Fruit fly (Drosophila melanogaster) whole organism, prepupa: ENCODE results near the gene RnpS1.
A peak's percentile ranks its signal among the peaks of the same experiment; 100 is the strongest.

Experiments
- CG10631 ChIP-seq: fragments of 200-800 bp; sonication (Bioruptor generic); optimal IDR thresholded peaks from 2 replicates; lab custom pipeline; 2016; ENCODE audit warnings: missing biosample characterization, missing genetic modification characterization
- CG10669 ChIP-seq: fragments of 200-800 bp; sonication (Bioruptor generic); optimal IDR thresholded peaks from 3 replicates; lab custom pipeline; 2018; ENCODE audit warnings: missing biosample characterization, mild to moderate bottlenecking, missing genetic modification characterization, moderate library complexity
- CG15336 ChIP-seq: fragments of 200-800 bp; sonication (Bioruptor generic); IDR thresholded peaks from 2 replicates; pipeline ENCODE4 v1.3.6; 2022; ENCODE audit warnings: missing biosample characterization, missing genetic modification characterization
- CG16779 ChIP-seq: fragments of 200-800 bp; sonication (Bioruptor generic); optimal IDR thresholded peaks from 3 replicates; lab custom pipeline; 2017; ENCODE audit warnings: missing biosample characterization, mild to moderate bottlenecking, missing genetic modification characterization
- CG3032 ChIP-seq: fragments of 200-800 bp; optimal IDR thresholded peaks from 2 replicates; lab custom pipeline; 2019; ENCODE audit warnings: missing biosample characterization, mild to moderate bottlenecking, missing genetic modification characterization, moderate library complexity
- CG31627 ChIP-seq: fragments of 200-800 bp; sonication (Bioruptor generic); optimal IDR thresholded peaks from 3 replicates; lab custom pipeline; 2016; ENCODE audit warnings: missing biosample characterization, missing genetic modification characterization
- CG32006 ChIP-seq: fragments of 200-800 bp; sonication (Bioruptor generic); optimal IDR thresholded peaks from 3 replicates; lab custom pipeline; 2017; ENCODE audit warnings: missing biosample characterization, mild to moderate bottlenecking, missing genetic modification characterization
- CG34406 ChIP-seq: fragments of 200-800 bp; sonication (Bioruptor generic); optimal IDR thresholded peaks from 3 replicates; lab custom pipeline; 2016; ENCODE audit warnings: missing biosample characterization, missing genetic modification characterization
- CG3919 ChIP-seq: fragments of 200-800 bp; sonication (Bioruptor generic); optimal IDR thresholded peaks from 3 replicates; lab custom pipeline; 2016; ENCODE audit warnings: missing biosample characterization, missing genetic modification characterization
- CG6276 ChIP-seq: fragments of 200-800 bp; sonication (Bioruptor generic); optimal IDR thresholded peaks from 2 replicates; lab custom pipeline; 2017; ENCODE audit warnings: missing biosample characterization, mild to moderate bottlenecking, missing genetic modification characterization
- CG6854 ChIP-seq: fragments of 200-800 bp; sonication (Bioruptor generic); optimal IDR thresholded peaks from 2 replicates; lab custom pipeline; 2017; ENCODE audit warnings: missing biosample characterization, mild to moderate bottlenecking, missing genetic modification characterization
- CG7368 ChIP-seq: fragments of 200-800 bp; sonication (Bioruptor generic); optimal IDR thresholded peaks from 3 replicates; lab custom pipeline; 2016; ENCODE audit warnings: missing biosample characterization, missing genetic modification characterization
- CG8119 ChIP-seq: fragments of 200-800 bp; sonication (Bioruptor generic); IDR thresholded peaks from 3 replicates; pipeline ENCODE4 v1.3.6; 2022; ENCODE audit warnings: missing biosample characterization, missing genetic modification characterization
- CG8319 ChIP-seq: fragments of 200-800 bp; sonication (Bioruptor generic); optimal IDR thresholded peaks from 3 replicates; lab custom pipeline; 2016; ENCODE audit warnings: missing biosample characterization, missing genetic modification characterization
- CG8632 ChIP-seq: fragments of 200-800 bp; sonication (Bioruptor generic); optimal IDR thresholded peaks from 3 replicates; lab custom pipeline; 2016; ENCODE audit warnings: missing biosample characterization, missing genetic modification characterization
- CG9139 ChIP-seq: fragments of 200-800 bp; sonication (Bioruptor generic); optimal IDR thresholded peaks from 3 replicates; lab custom pipeline; 2017; ENCODE audit warnings: missing biosample characterization, mild to moderate bottlenecking, missing genetic modification characterization
- Eip75B ChIP-seq: fragments of 200-800 bp; sonication (Bioruptor generic); optimal IDR thresholded peaks from 3 replicates; lab custom pipeline; 2016; ENCODE audit warnings: missing biosample characterization, missing genetic modification characterization
- Eip78C ChIP-seq: fragments of 200-800 bp; sonication (Bioruptor generic); peaks from one replicate; lab custom pipeline; 2016; ENCODE audit warnings: missing biosample characterization, missing genetic modification characterization
- Eip93F ChIP-seq: fragments of 200-800 bp; sonication (Bioruptor generic); optimal IDR thresholded peaks from 2 replicates; lab custom pipeline; 2016; ENCODE audit warnings: missing biosample characterization, mild to moderate bottlenecking, missing genetic modification characterization
- Ets21C ChIP-seq: fragments of 200-800 bp; sonication (Bioruptor generic); optimal IDR thresholded peaks from 3 replicates; lab custom pipeline; 2016; ENCODE audit warnings: missing biosample characterization, missing genetic modification characterization
- Ets96B ChIP-seq: fragments of 200-800 bp; optimal IDR thresholded peaks from 2 replicates; lab custom pipeline; 2019; ENCODE audit warnings: missing biosample characterization, mild to moderate bottlenecking, missing genetic modification characterization, moderate library complexity
- Gug ChIP-seq: fragments of 200-800 bp; sonication (Bioruptor generic); IDR thresholded peaks from 2 replicates; pipeline ENCODE4 v1.3.6; 2022; ENCODE audit warnings: missing biosample characterization, missing genetic modification characterization
- Hr39 ChIP-seq: fragments of 200-800 bp; sonication (Bioruptor generic); optimal IDR thresholded peaks from 2 replicates; lab custom pipeline; 2016; ENCODE audit warnings: missing biosample characterization, missing genetic modification characterization
- Hr4 ChIP-seq: fragments of 200-800 bp; sonication (Bioruptor generic); optimal IDR thresholded peaks from 3 replicates; lab custom pipeline; 2016; ENCODE audit warnings: missing biosample characterization, missing genetic modification characterization
- Met ChIP-seq: fragments of 200-800 bp; sonication (Bioruptor generic); optimal IDR thresholded peaks from 3 replicates; lab custom pipeline; 2016; ENCODE audit warnings: missing biosample characterization, missing genetic modification characterization
- OdsH ChIP-seq: fragments of 200-800 bp; sonication (Bioruptor generic); optimal IDR thresholded peaks from 3 replicates; lab custom pipeline; 2016; ENCODE audit warnings: missing biosample characterization, missing genetic modification characterization
- Sox15 ChIP-seq: fragments of 200-800 bp; sonication (Bioruptor generic); optimal IDR thresholded peaks from 3 replicates; lab custom pipeline; 2016; ENCODE audit warnings: missing biosample characterization, missing genetic modification characterization
- acj6 ChIP-seq: fragments of 200-800 bp; sonication (Bioruptor generic); optimal IDR thresholded peaks from 3 replicates; lab custom pipeline; 2016; ENCODE audit warnings: missing biosample characterization, missing genetic modification characterization
- cyc ChIP-seq: fragments of 200-800 bp; sonication (Bioruptor generic); optimal IDR thresholded peaks from 3 replicates; lab custom pipeline; 2016; ENCODE audit warnings: missing biosample characterization, missing genetic modification characterization
- eg ChIP-seq: fragments of 200-800 bp; sonication (Bioruptor generic); IDR thresholded peaks from 3 replicates; pipeline ENCODE4 v1.3.6; 2022; ENCODE audit warnings: missing biosample characterization, missing genetic modification characterization
- fd59A ChIP-seq: fragments of 200-800 bp; sonication (Bioruptor generic); optimal IDR thresholded peaks from 2 replicates; lab custom pipeline; 2017; ENCODE audit warnings: missing biosample characterization, mild to moderate bottlenecking, missing genetic modification characterization, missing genetic modification reagents
- fkh ChIP-seq: fragments of 200-800 bp; sonication (Bioruptor generic); optimal IDR thresholded peaks from 3 replicates; lab custom pipeline; 2017; ENCODE audit warnings: missing biosample characterization, mild to moderate bottlenecking, missing genetic modification characterization, moderate library complexity
- net ChIP-seq: fragments of 200-800 bp; sonication (Bioruptor generic); optimal IDR thresholded peaks from 3 replicates; lab custom pipeline; 2016; ENCODE audit warnings: missing biosample characterization, missing genetic modification characterization
- pdm3 ChIP-seq: fragments of 200-800 bp; sonication (Bioruptor generic); optimal IDR thresholded peaks from 3 replicates; lab custom pipeline; 2016; ENCODE audit warnings: missing biosample characterization, missing genetic modification characterization
- salr ChIP-seq, 2 experiments: fragments of 200-800 bp; sonication (Bioruptor generic); optimal IDR thresholded peaks; 3 replicates each; lab custom pipeline; 2016 to 2018; ENCODE audit warnings: missing biosample characterization in 2 of 2, missing genetic modification characterization in 2 of 2, mild to moderate bottlenecking in 1 of 2
- svp ChIP-seq: fragments of 200-800 bp; sonication (Bioruptor generic); peaks from one replicate; lab custom pipeline; 2016; ENCODE audit warnings: missing biosample characterization, missing genetic modification characterization
- topi ChIP-seq: fragments of 200-800 bp; sonication (Bioruptor generic); optimal IDR thresholded peaks from 3 replicates; lab custom pipeline; 2016; ENCODE audit warnings: missing biosample characterization, missing genetic modification characterization

RnpS1 gene

dm6 chr3R:9581089-9581520 is 29.3 kb downstream of the RnpS1 start, which contains the start of gene CG8301 (continued):
- TF ChIP-seq CG9139 (GFP tag; lab: Kevin White, UChicago) (no peak), topi (GFP tag; lab: Kevin White, UChicago) (no peak), Met (no peak), salr (GFP tag; optimal IDR thresholded peaks at IDR 0.05; lab: Kevin White, UChicago) (no peak), CG16779 (tag; lab: Kevin White, UChicago) (peak; percentile 27), Sox15 (no peak), Hr39 (GFP tag; lab: Kevin White, UChicago) (no peak), eg (peak; percentile 58), Eip93F (GFP tag; lab: Kevin White, UChicago) (no peak), Ets21C (GFP tag; lab: Kevin White, UChicago) (no peak), CG10669 (GFP tag; lab: Kevin White, UChicago) (no peak), CG7368 (GFP tag; lab: Kevin White, UChicago) (peak; percentile 45), CG8632 (GFP tag; lab: Kevin White, UChicago) (no peak), net (GFP tag; lab: Kevin White, UChicago) (peak; percentile 49), Ets96B (tag; lab: Kevin White, UChicago) (peak; percentile 21), Gug (GFP tag; lab: Robert Waterston, UW) (no peak), CG31627 (GFP tag; lab: Kevin White, UChicago) (no peak), pdm3 (GFP tag; lab: Kevin White, UChicago) (peak; percentile 50), CG34406 (GFP tag; lab: Kevin White, UChicago) (peak; percentile 10), fd59A (GFP tag; lab: Kevin White, UChicago) (no peak)

dm6 chr3R:9581973-9582372 is 30.1 kb downstream of the RnpS1 start:
- TF ChIP-seq CG8119 (GFP tag; lab: Robert Waterston, UW) (0 out of 3 replicates have a peak, but pooled peaks have one; percentile 43), Hr4 (peak; percentile 74), cyc (GFP tag; lab: Kevin White, UChicago) (no peak), fkh (no peak), CG3919 (GFP tag; lab: Kevin White, UChicago) (no peak), acj6 (no peak), OdsH (GFP tag; lab: Kevin White, UChicago) (no peak), CG15336 (GFP tag; lab: Robert Waterston, UW) (peak; percentile 42; the same call in 1 of the 2 replicates), Eip78C (GFP tag; lab: Kevin White, UChicago) (peak; percentile 52), CG3032 (tag; lab: Kevin White, UChicago) (no peak), CG32006 (GFP tag; lab: Kevin White, UChicago) (peak; percentile 65)

DNA sequence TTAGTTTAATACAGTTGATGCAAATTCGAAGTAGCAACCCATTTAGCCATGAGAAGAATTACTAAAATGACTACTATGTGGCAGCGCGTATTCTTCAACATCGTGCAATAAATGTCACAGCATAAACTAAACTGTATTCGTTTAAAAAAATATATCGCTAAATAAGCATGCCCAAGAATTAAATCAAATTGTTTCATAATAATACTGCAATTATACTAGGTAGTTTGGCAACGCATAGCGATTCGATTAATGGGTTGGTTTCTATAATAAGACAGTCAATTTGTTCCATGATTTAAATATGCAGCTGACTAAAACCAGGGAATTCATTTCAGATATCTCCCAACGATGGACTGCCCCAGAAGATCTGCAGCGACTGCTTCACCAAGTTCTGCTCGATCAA is 31.3 kb downstream of the RnpS1 start, which contains the start of gene CG33654:
Gene CG33654 (minus strand): TSS at position 101 of the 400 bp plus-strand sequence.
- TF ChIP-seq net (GFP tag; lab: Kevin White, UChicago): no peak
- TF ChIP-seq pdm3 (GFP tag; lab: Kevin White, UChicago): no peak
- TF ChIP-seq CG10631: no peak
- TF ChIP-seq CG8319 (GFP tag; lab: Kevin White, UChicago): no peak
- no peak for TF ChIP-seq Eip75B (GFP tag; lab: Kevin White, UChicago)
- no peak for TF ChIP-seq CG6854 (GFP tag; lab: Kevin White, UChicago)
- TF ChIP-seq Hr39 (GFP tag; lab: Kevin White, UChicago): no peak
- TF ChIP-seq acj6: no peak
- no peak for TF ChIP-seq Eip78C (GFP tag; lab: Kevin White, UChicago)
- no peak for TF ChIP-seq CG31627 (GFP tag; lab: Kevin White, UChicago)
- TF ChIP-seq CG6276 (GFP tag; lab: Kevin White, UChicago): no peak
- no peak for TF ChIP-seq svp
